Worm (Caenorhabditis elegans): Measurements from ENCODE around the gene hpo-6.

- TF ChIP-seq tab-1 (GFP tag; IDR thresholded peaks at IDR 0.05) (no peak), ztf-29 (GFP tag; IDR thresholded peaks at IDR 0.05) (no peak), ztf-23 (GFP tag; IDR thresholded peaks at IDR 0.05) (no peak), flt-1 (GFP tag; IDR thresholded peaks at IDR 0.05) (no peak), T22C8.4 (GFP tag; IDR thresholded peaks at IDR 0.05) (no peak)
Measured at ce11 chrIV:1549095-1550093, 12.6 kb upstream of the hpo-6 start.

Measured in whole organism, midembryonic.